Worm (Caenorhabditis elegans) whole organism, young adult: Measurements from ENCODE around the gene ctsa-1.1.

ENCODE experiments used
- C17E4.6 ChIP-seq: fragments of 200-800 bp; sonication (Bioruptor generic); IDR thresholded peaks from 2 replicates; pipeline ENCODE4 v1.3.6; 2022; ENCODE audit warnings: missing genetic modification reagents, missing genetic modification characterization, missing compliant biosample characterization
- T26A5.8 ChIP-seq: sonication (generic microtip); optimal IDR thresholded peaks from 2 replicates; lab custom pipeline; 2016; ENCODE audit warnings: missing genetic modification characterization, missing compliant biosample characterization
- attf-3 ChIP-seq: fragments of 200-800 bp; sonication (Bioruptor generic); conservative IDR thresholded peaks from 2 replicates; pipeline ENCODE4 v1.3.6; 2022; ENCODE audit warnings: missing genetic modification reagents, missing genetic modification characterization, missing compliant biosample characterization
- attf-5 ChIP-seq: fragments of 200-800 bp; sonication (Bioruptor generic); optimal IDR thresholded peaks from 2 replicates; lab custom pipeline; 2018; ENCODE audit warnings: mild to moderate bottlenecking, missing genetic modification characterization, missing compliant biosample characterization
- egrh-3 ChIP-seq: fragments of 200-800 bp; sonication (Bioruptor generic); IDR thresholded peaks from 2 replicates; pipeline ENCODE4 v1.3.6; 2022; ENCODE audit warnings: missing genetic modification reagents, missing genetic modification characterization, missing compliant biosample characterization
- hmg-20 ChIP-seq: fragments of 200-800 bp; sonication (Bioruptor generic); IDR thresholded peaks from 2 replicates; pipeline ENCODE4 v1.3.6; 2022; ENCODE audit warnings: missing genetic modification reagents, missing genetic modification characterization, missing compliant biosample characterization
- hsf-1 ChIP-seq: fragments of 200-800 bp; sonication (Bioruptor generic); IDR thresholded peaks from 2 replicates; pipeline ENCODE4 v1.3.6; 2022; ENCODE audit warnings: missing genetic modification reagents, missing genetic modification characterization, missing compliant biosample characterization
- let-607 ChIP-seq, 2 experiments: fragments of 200-800 bp in 1 of 2; sonication (Bioruptor generic) in 1 of 2; sonication (generic microtip) in 1 of 2; optimal IDR thresholded peaks; 2 replicates each; lab custom pipeline; 2016 to 2018; ENCODE audit warnings: mild to moderate bottlenecking in 2 of 2, missing compliant biosample characterization in 2 of 2, missing genetic modification characterization in 2 of 2, moderate library complexity in 2 of 2, missing genotype in 1 of 2
- lin-26 ChIP-seq: fragments of 200-800 bp; sonication (Bioruptor generic); IDR thresholded peaks from 2 replicates; pipeline ENCODE4 v1.3.6; 2022; ENCODE audit warnings: missing genetic modification reagents, missing genetic modification characterization, missing compliant biosample characterization
- lin-35 ChIP-seq, 3 experiments: fragments of 150-350 bp in 2 of 3; sonication (generic microtip) in 1 of 3; optimal IDR thresholded peaks; 2 replicates each; lab custom pipeline; 2014 to 2018; ENCODE audit warnings: missing biosample characterization in 3 of 3, missing genetic modification characterization in 3 of 3, missing genetic modification reagents in 3 of 3
- mel-28 ChIP-seq: sonication (generic microtip); optimal IDR thresholded peaks from 2 replicates; lab custom pipeline; 2016; ENCODE audit warnings: borderline replicate concordance, mild to moderate bottlenecking, missing genetic modification characterization, missing compliant biosample characterization
- nhr-179 ChIP-seq: sonication (generic microtip); optimal IDR thresholded peaks from 2 replicates; lab custom pipeline; 2016; ENCODE audit warnings: mild to moderate bottlenecking, missing genetic modification characterization, missing compliant biosample characterization
- snpc-4 ChIP-seq, 5 experiments: fragments of 150-350 bp in 1 of 5; sonication (generic microtip) in 4 of 5; optimal IDR thresholded peaks; 2 replicates each; lab custom pipeline; 2014 to 2018; ENCODE audit warnings: missing genetic modification characterization in 5 of 5, missing biosample characterization in 3 of 5, antibody characterized with exemption in 2 of 5, mild to moderate bottlenecking in 2 of 5, missing compliant biosample characterization in 2 of 5, missing genotype in 2 of 5, moderate library complexity in 2 of 5, missing genetic modification reagents in 1 of 5
- somi-1 ChIP-seq: fragments of 200-800 bp; sonication (Bioruptor generic); optimal IDR thresholded peaks from 2 replicates; lab custom pipeline; 2018; ENCODE audit warnings: mild to moderate bottlenecking, missing genetic modification characterization, missing compliant biosample characterization
- tbp1 ChIP-seq: fragments of 200-800 bp; sonication (Bioruptor generic); optimal IDR thresholded peaks from 2 replicates; lab custom pipeline; 2018; ENCODE audit warnings: mild to moderate bottlenecking, missing genetic modification characterization, missing compliant biosample characterization
- xnd-1 ChIP-seq: sonication (generic microtip); optimal IDR thresholded peaks from 2 replicates; lab custom pipeline; 2016; ENCODE audit warnings: missing genotype, missing genetic modification reagents, missing genetic modification characterization, missing compliant biosample characterization

Gene ctsa-1.1

ce11 chrII:4784436-4784835 is 47.0 kb downstream of the ctsa-1.1 start, which contains the start of gene nep-12:
Gene nep-12, minus strand, starts transcription at chrII:4784536.
- TF ChIP-seq lin-35 (GFP tag; optimal IDR thresholded peaks at IDR 0.05; lab: Kevin White, UChicago) (no peak), C17E4.6 (no peak), egrh-3 (GFP tag; lab: Robert Waterston, UW) (no peak), lin-26 (GFP tag; lab: Robert Waterston, UW) (no peak), somi-1 (no peak), tbp1 (GFP tag; lab: Kevin White, UChicago) (no peak), hmg-20 (no peak), attf-3 (no peak), xnd-1 (tag; lab: Kevin White, UChicago) (no peak), attf-5 (GFP tag; lab: Kevin White, UChicago) (no peak)

ce11 chrII:4786181-4786580 is 48.7 kb downstream of the ctsa-1.1 start, which contains the start of gene msp-3:
Gene msp-3, minus strand, starts transcription at chrII:4786281.
- TF ChIP-seq snpc-4 (GFP tag; optimal IDR thresholded peaks at IDR 0.05; lab: Kevin White, UChicago) (no peak), snpc-4 (tag; optimal IDR thresholded peaks at IDR 0.05; lab: Kevin White, UChicago) (no peak), T26A5.8 (no peak), let-607 (tag; optimal IDR thresholded peaks at IDR 0.05; lab: Kevin White, UChicago) (no peak), nhr-179 (tag; lab: Kevin White, UChicago) (no peak), hsf-1 (GFP tag; lab: Robert Waterston, UW) (no peak), mel-28 (tag; lab: Kevin White, UChicago) (no peak)
